Worm (Caenorhabditis elegans): ENCODE data around the gene R11.4.

DNA sequence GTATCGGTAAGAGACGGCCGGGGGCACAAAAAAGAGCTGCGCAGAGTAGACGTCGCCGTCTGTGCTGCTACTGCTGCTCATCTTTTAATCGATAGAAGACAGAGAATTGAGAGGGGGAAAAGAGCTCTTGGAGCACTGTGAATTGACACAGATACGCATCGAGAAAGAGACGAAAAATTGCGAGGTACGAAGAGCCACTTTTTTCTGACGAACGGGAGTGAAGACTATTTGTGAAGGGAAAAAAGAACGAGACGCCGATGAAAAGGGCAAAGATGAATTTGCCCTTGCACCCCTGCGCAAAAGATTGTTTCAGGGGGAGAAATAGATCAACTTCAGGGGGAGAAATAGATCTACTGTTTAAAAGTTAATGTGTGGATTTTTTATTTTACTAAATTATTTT is 8.2 kb downstream of the R11.4 start:
- TF ChIP-seq W03F9.2 (tag; optimal IDR thresholded peaks at IDR 0.05) (no peak), him-1 (tag; optimal IDR thresholded peaks at IDR 0.05) (peak; percentile 60), dao-5 (tag; optimal IDR thresholded peaks at IDR 0.05) (no peak)
